Fruit fly (Drosophila melanogaster) whole organism, embryonic: ENCODE data around the gene CG9360.

Experiments
- Asciz ChIP-seq: fragments of 200-800 bp; sonication (Bioruptor generic); optimal IDR thresholded peaks from 2 replicates; lab custom pipeline; 2017; ENCODE audit warnings: missing biosample characterization, mild to moderate bottlenecking, missing genetic modification characterization, missing genetic modification reagents
- Atf6 ChIP-seq: fragments of 200-800 bp; sonication (Bioruptor generic); IDR thresholded peaks from 2 replicates; pipeline ENCODE4 v1.3.6; 2022; ENCODE audit warnings: missing biosample characterization, missing genetic modification characterization
- B-H2 ChIP-seq: fragments of 200-800 bp; sonication (Bioruptor generic); optimal IDR thresholded peaks from 2 replicates; lab custom pipeline; 2018; ENCODE audit warnings: missing biosample characterization, mild to moderate bottlenecking, missing genetic modification characterization
- CG10147 ChIP-seq: fragments of 200-800 bp; sonication (Bioruptor generic); optimal IDR thresholded peaks from 2 replicates; lab custom pipeline; 2019; ENCODE audit warnings: missing biosample characterization, mild to moderate bottlenecking, missing genetic modification characterization, moderate library complexity
- CG10979 ChIP-seq: fragments of 200-800 bp; sonication (Bioruptor generic); optimal IDR thresholded peaks from 2 replicates; lab custom pipeline; 2018; ENCODE audit warnings: missing biosample characterization, mild to moderate bottlenecking, missing genetic modification characterization, moderate library complexity
- CG12219 ChIP-seq: fragments of 200-800 bp; sonication (Bioruptor generic); optimal IDR thresholded peaks from 3 replicates; lab custom pipeline; 2018; ENCODE audit warnings: missing biosample characterization, mild to moderate bottlenecking, missing genetic modification characterization
- CG1233 ChIP-seq: fragments of 200-800 bp; sonication (Bioruptor generic); optimal IDR thresholded peaks from 4 replicates; lab custom pipeline; 2018; ENCODE audit warnings: missing biosample characterization, mild to moderate bottlenecking, missing genetic modification characterization
- CG12391 ChIP-seq: fragments of 200-800 bp; sonication (Bioruptor generic); optimal IDR thresholded peaks from 3 replicates; lab custom pipeline; 2018; ENCODE audit warnings: missing biosample characterization, mild to moderate bottlenecking, missing genetic modification characterization, moderate library complexity
- CG12942 ChIP-seq: fragments of 200-800 bp; sonication (Bioruptor generic); optimal IDR thresholded peaks from 3 replicates; lab custom pipeline; 2016; ENCODE audit warnings: missing biosample characterization, missing genetic modification characterization
- CG13775 ChIP-seq: fragments of 200-800 bp; sonication (Bioruptor generic); optimal IDR thresholded peaks from 3 replicates; lab custom pipeline; 2017; ENCODE audit warnings: missing biosample characterization, mild to moderate bottlenecking, missing genetic modification characterization
- CG14014 ChIP-seq: fragments of 200-800 bp; sonication (Bioruptor generic); IDR thresholded peaks from 2 replicates; pipeline ENCODE4 v1.3.6; 2022; ENCODE audit warnings: missing biosample characterization, missing genetic modification characterization
- CG14710 ChIP-seq: fragments of 200-800 bp; sonication (Bioruptor generic); optimal IDR thresholded peaks from 3 replicates; lab custom pipeline; 2019; ENCODE audit warnings: missing biosample characterization, mild to moderate bottlenecking, missing genetic modification characterization, moderate library complexity
- CG1529 ChIP-seq: fragments of 200-800 bp; sonication (Bioruptor generic); optimal IDR thresholded peaks from 3 replicates; lab custom pipeline; 2018; ENCODE audit warnings: missing biosample characterization, missing genetic modification characterization
- CG18011 ChIP-seq: fragments of 200-800 bp; sonication (Bioruptor generic); optimal IDR thresholded peaks from 2 replicates; lab custom pipeline; 2017; ENCODE audit warnings: missing biosample characterization, missing genetic modification characterization, mild to moderate bottlenecking, moderate library complexity, missing genotype
- CG18262 ChIP-seq: fragments of 200-800 bp; optimal IDR thresholded peaks from 3 replicates; lab custom pipeline; 2019; ENCODE audit warnings: missing biosample characterization, mild to moderate bottlenecking, missing genetic modification characterization, moderate library complexity
- CG18764 ChIP-seq: fragments of 200-800 bp; sonication (Bioruptor generic); optimal IDR thresholded peaks from 3 replicates; lab custom pipeline; 2016; ENCODE audit warnings: missing biosample characterization, missing genetic modification characterization
- CG2712 ChIP-seq: fragments of 200-800 bp; optimal IDR thresholded peaks from 3 replicates; lab custom pipeline; 2019; ENCODE audit warnings: missing biosample characterization, mild to moderate bottlenecking, missing genetic modification characterization, moderate library complexity
- CG31441 ChIP-seq: fragments of 200-800 bp; sonication (Bioruptor generic); IDR thresholded peaks from 2 replicates; pipeline ENCODE4 v1.3.6; 2022; ENCODE audit warnings: missing biosample characterization, missing genetic modification characterization
- CG34422 ChIP-seq: fragments of 200-800 bp; sonication (Bioruptor generic); IDR thresholded peaks from 3 replicates; pipeline ENCODE4 v1.3.6; 2022; ENCODE audit warnings: missing biosample characterization, missing genetic modification characterization
- CG4424 ChIP-seq: fragments of 200-800 bp; sonication (Bioruptor generic); optimal IDR thresholded peaks from 3 replicates; lab custom pipeline; 2016; ENCODE audit warnings: missing biosample characterization, missing genetic modification characterization
- CG7271 ChIP-seq: fragments of 200-800 bp; sonication (Bioruptor generic); optimal IDR thresholded peaks from 2 replicates; lab custom pipeline; 2018; ENCODE audit warnings: missing biosample characterization, mild to moderate bottlenecking, missing genetic modification characterization, moderate library complexity
- Camta ChIP-seq: fragments of 200-800 bp; sonication (Bioruptor generic); optimal IDR thresholded peaks from 2 replicates; lab custom pipeline; 2016; ENCODE audit warnings: missing biosample characterization, missing genetic modification characterization
- D ChIP-seq, 2 experiments: fragments of 200-800 bp in 1 of 2; fragments of >200 bp in 1 of 2; sonication (Bioruptor generic) in 1 of 2; optimal IDR thresholded peaks; 2 replicates in 1 of 2; 3 replicates in 1 of 2; lab custom pipeline; 2017; ENCODE audit warnings: mild to moderate bottlenecking in 1 of 2, missing biosample characterization in 1 of 2, missing genetic modification characterization in 1 of 2, missing genetic modification reagents in 1 of 2
- Dek ChIP-seq: fragments of 200-800 bp; sonication (Bioruptor generic); optimal IDR thresholded peaks from 3 replicates; lab custom pipeline; 2019; ENCODE audit warnings: missing biosample characterization, mild to moderate bottlenecking, missing genetic modification characterization, moderate library complexity
- Doc3 ChIP-seq: fragments of 200-800 bp; sonication (Bioruptor generic); IDR thresholded peaks from 3 replicates; pipeline ENCODE4 v1.3.6; 2022; ENCODE audit warnings: missing biosample characterization, missing genetic modification characterization; ENCODE audit not compliant: partially characterized antibody
- ERR ChIP-seq: fragments of 200-800 bp; sonication (Bioruptor generic); optimal IDR thresholded peaks from 2 replicates; lab custom pipeline; 2016; ENCODE audit warnings: missing biosample characterization, missing genetic modification characterization
- GATAe ChIP-seq: fragments of 200-800 bp; sonication (Bioruptor generic); conservative IDR thresholded peaks from 2 replicates; pipeline ENCODE4 v1.3.6; 2022; ENCODE audit warnings: missing biosample characterization, missing genetic modification characterization
- Hr3 ChIP-seq: fragments of 200-800 bp; sonication (Bioruptor generic); optimal IDR thresholded peaks from 3 replicates; lab custom pipeline; 2016; ENCODE audit warnings: missing biosample characterization, missing genetic modification characterization
- Hr78 ChIP-seq, 2 experiments: fragments of 200-800 bp in 1 of 2; fragments of >200 bp in 1 of 2; sonication (Bioruptor generic) in 1 of 2; optimal IDR thresholded peaks; 2 replicates each; lab custom pipeline; 2017 to 2019; ENCODE audit warnings: missing biosample characterization in 2 of 2, missing genetic modification characterization in 2 of 2, mild to moderate bottlenecking in 1 of 2, moderate library complexity in 1 of 2
- Hsf ChIP-seq: fragments of 200-800 bp; sonication (Bioruptor generic); optimal IDR thresholded peaks from 3 replicates; lab custom pipeline; 2016; ENCODE audit warnings: missing biosample characterization, missing genetic modification characterization
- Meics ChIP-seq: fragments of 200-800 bp; sonication (Bioruptor generic); optimal IDR thresholded peaks from 2 replicates; lab custom pipeline; 2017; ENCODE audit warnings: missing biosample characterization, mild to moderate bottlenecking, missing genetic modification characterization
- NC2β ChIP-seq: fragments of 200-800 bp; sonication (Bioruptor generic); optimal IDR thresholded peaks from 2 replicates; lab custom pipeline; 2016; ENCODE audit warnings: missing biosample characterization, missing genetic modification characterization
- PHDP ChIP-seq: fragments of 200-800 bp; sonication (Bioruptor generic); optimal IDR thresholded peaks from 3 replicates; lab custom pipeline; 2018; ENCODE audit warnings: missing biosample characterization, mild to moderate bottlenecking, missing genetic modification characterization, moderate library complexity
- Rx ChIP-seq: fragments of 200-800 bp; sonication (Bioruptor generic); IDR thresholded peaks from 2 replicates; pipeline ENCODE4 v1.3.6; 2022; ENCODE audit warnings: missing biosample characterization, missing genetic modification characterization
- Xrp1 ChIP-seq: fragments of 200-800 bp; sonication (Bioruptor generic); IDR thresholded peaks from 2 replicates; pipeline ENCODE4 v1.3.6; 2022; ENCODE audit warnings: missing biosample characterization, missing genetic modification characterization
- bab2 ChIP-seq: fragments of 200-800 bp; sonication (Bioruptor generic); optimal IDR thresholded peaks from 2 replicates; lab custom pipeline; 2016; ENCODE audit warnings: missing biosample characterization, missing genetic modification characterization
- ci ChIP-seq: fragments of 200-800 bp; sonication (Bioruptor generic); IDR thresholded peaks from 3 replicates; pipeline ENCODE4 v1.3.6; 2022; ENCODE audit warnings: missing biosample characterization, missing genetic modification characterization
- dan ChIP-seq: fragments of 200-800 bp; sonication (Bioruptor generic); IDR thresholded peaks from 2 replicates; pipeline ENCODE4 v1.3.6; 2022; ENCODE audit warnings: missing biosample characterization, missing genetic modification characterization
- dpn ChIP-seq, 2 experiments: fragments of 200-800 bp; sonication (Bioruptor generic); optimal IDR thresholded peaks; 3 replicates each; lab custom pipeline; 2016; ENCODE audit warnings: missing biosample characterization in 2 of 2, missing genetic modification characterization in 2 of 2
- gsb-n ChIP-seq: fragments of 200-800 bp; sonication (Bioruptor generic); optimal IDR thresholded peaks from 3 replicates; lab custom pipeline; 2018; ENCODE audit warnings: missing biosample characterization, mild to moderate bottlenecking, missing genetic modification characterization
- gt ChIP-seq: fragments of 200-800 bp; sonication (Bioruptor generic); IDR thresholded peaks from 2 replicates; pipeline ENCODE4 v1.3.6; 2022; ENCODE audit warnings: missing biosample characterization, missing genetic modification characterization
- ham ChIP-seq: fragments of 200-800 bp; sonication (Bioruptor generic); IDR thresholded peaks from 2 replicates; pipeline ENCODE4 v1.3.6; 2022; ENCODE audit warnings: missing biosample characterization, missing genetic modification characterization
- lbe ChIP-seq: fragments of 200-800 bp; sonication (Bioruptor generic); optimal IDR thresholded peaks from 2 replicates; lab custom pipeline; 2016; ENCODE audit warnings: missing biosample characterization, mild to moderate bottlenecking, missing genetic modification characterization
- otp ChIP-seq: fragments of 200-800 bp; sonication (Bioruptor generic); IDR thresholded peaks from 3 replicates; pipeline ENCODE4, ENCODE4 v1.3.6; 2022; ENCODE audit warnings: missing biosample characterization, missing genetic modification characterization
- phol ChIP-seq: fragments of 200-800 bp; sonication (Bioruptor generic); optimal IDR thresholded peaks from 3 replicates; lab custom pipeline; 2018; ENCODE audit warnings: missing biosample characterization, mild to moderate bottlenecking, missing genetic modification characterization, moderate library complexity
- pzg ChIP-seq: fragments of 200-800 bp; sonication (Bioruptor generic); optimal IDR thresholded peaks from 3 replicates; lab custom pipeline; 2018; ENCODE audit warnings: missing biosample characterization, mild to moderate bottlenecking, missing genetic modification characterization, moderate library complexity
- sob ChIP-seq: fragments of 200-800 bp; sonication (Bioruptor generic); IDR thresholded peaks from 2 replicates; pipeline ENCODE4 v1.3.6; 2022; ENCODE audit warnings: missing biosample characterization, missing genetic modification characterization
- vvl ChIP-seq: fragments of 200-800 bp; sonication (Bioruptor generic); IDR thresholded peaks from 2 replicates; pipeline ENCODE4 v1.3.6; 2022; ENCODE audit warnings: missing biosample characterization, missing genetic modification characterization
- z ChIP-seq: fragments of 200-800 bp; sonication (Bioruptor generic); IDR thresholded peaks from 3 replicates; pipeline ENCODE4 v1.3.6; 2022; ENCODE audit warnings: missing biosample characterization, missing genetic modification characterization

Gene CG9360

dm6 chrX:11775987-11776587 lies 11.7 kb upstream of the CG9360 start (continued):
- no peak for TF ChIP-seq Doc3 (GFP tag; lab: Robert Waterston, UW)
- TF ChIP-seq B-H2 (GFP tag; lab: Kevin White, UChicago), result no peak
- TF ChIP-seq CG10147 (GFP tag; lab: Kevin White, UChicago), result no peak
- peak; percentile 9 for TF ChIP-seq bab2 (GFP tag; lab: Kevin White, UChicago)
- no peak for TF ChIP-seq ham (GFP tag; lab: Robert Waterston, UW)
- peak; percentile 69; the same call in 2 of the 3 replicates for TF ChIP-seq ci (GFP tag; lab: Robert Waterston, UW)
- TF ChIP-seq vvl (GFP tag; lab: Robert Waterston, UW), result peak; percentile 58; the same call in 1 of the 2 replicates
- TF ChIP-seq CG2712 (tag; lab: Kevin White, UChicago), result peak; percentile 80
- peak; percentile 50 for TF ChIP-seq CG1529
- peak in 1 of 2 experiments; percentile 50 for TF ChIP-seq dpn (GFP tag; optimal IDR thresholded peaks at IDR 0.05; lab: Kevin White, UChicago)
- no peak; the same call in none of the 2 replicates for TF ChIP-seq Xrp1 (GFP tag; lab: Robert Waterston, UW)
- no peak for TF ChIP-seq Rx (GFP tag; lab: Robert Waterston, UW)
- peak; percentile 70 for TF ChIP-seq CG14710 (tag; lab: Kevin White, UChicago)
- TF ChIP-seq CG4424 (GFP tag; lab: Kevin White, UChicago), result peak; percentile 59
- peak; percentile 30; the same call in 1 of the 2 replicates for TF ChIP-seq dan (GFP tag; lab: Robert Waterston, UW)
- TF ChIP-seq CG7271, result no peak
- peak; percentile 82 for TF ChIP-seq CG10979 (tag; lab: Kevin White, UChicago)
- TF ChIP-seq CG13775, result peak; percentile 49
- TF ChIP-seq CG34422 (GFP tag; lab: Robert Waterston, UW), result peak; percentile 49; the same call in 1 of the 3 replicates
- no peak for TF ChIP-seq Atf6 (GFP tag; lab: Robert Waterston, UW)
- TF ChIP-seq Dek (tag; lab: Kevin White, UChicago), result no peak
- peak; percentile 65 for TF ChIP-seq phol (tag; lab: Kevin White, UChicago)
- TF ChIP-seq CG31441 (GFP tag; lab: Robert Waterston, UW), result peak; percentile 60
- TF ChIP-seq Asciz (GFP tag; lab: Kevin White, UChicago), result no peak
- TF ChIP-seq otp, result 0 out of 3 replicates have a peak, but pooled peaks have one; percentile 33
- TF ChIP-seq GATAe (GFP tag; lab: Robert Waterston, UW), result no peak
- peak; percentile 45; the same call in 1 of the 2 replicates for TF ChIP-seq sob (GFP tag; lab: Robert Waterston, UW)
- peak; percentile 41 for TF ChIP-seq gsb-n
- TF ChIP-seq D (optimal IDR thresholded peaks at IDR 0.05; lab: Kevin White, UChicago), result no peak
- TF ChIP-seq D (GFP tag; optimal IDR thresholded peaks at IDR 0.05; lab: Kevin White, UChicago), result peak; percentile 71
- peak; percentile 77 for TF ChIP-seq CG18262 (tag; lab: Kevin White, UChicago)
- peak; percentile 38 for TF ChIP-seq Hr3 (GFP tag; lab: Kevin White, UChicago)
- TF ChIP-seq NC2β (GFP tag; lab: Kevin White, UChicago), result peak; percentile 46
- peak; percentile 23 for TF ChIP-seq Meics (GFP tag; lab: Kevin White, UChicago)
- no peak for TF ChIP-seq ERR (GFP tag; lab: Kevin White, UChicago)
- peak; percentile 34 for TF ChIP-seq CG12219 (GFP tag; lab: Kevin White, UChicago)
- no peak for TF ChIP-seq Hr78 (GFP tag; optimal IDR thresholded peaks at IDR 0.05; lab: Kevin White, UChicago)
- TF ChIP-seq CG12942 (GFP tag; lab: Kevin White, UChicago), result peak; percentile 12
- TF ChIP-seq CG18011 (GFP tag; lab: Kevin White, UChicago), result no peak
- TF ChIP-seq lbe (GFP tag; lab: Kevin White, UChicago), result peak; percentile 69
- no peak for TF ChIP-seq pzg (GFP tag; lab: Kevin White, UChicago)
- no peak for TF ChIP-seq z
- peak; percentile 15 for TF ChIP-seq Camta (GFP tag; lab: Kevin White, UChicago)
- TF ChIP-seq Hsf (GFP tag; lab: Kevin White, UChicago), result peak; percentile 36
- TF ChIP-seq PHDP (tag; lab: Kevin White, UChicago), result no peak
- TF ChIP-seq CG12391 (tag; lab: Kevin White, UChicago), result peak; percentile 57
- 0 out of 2 replicates have a peak, but pooled peaks have one; percentile 21 for TF ChIP-seq gt (GFP tag; lab: Robert Waterston, UW)
- peak; percentile 18 for TF ChIP-seq CG18764 (GFP tag; lab: Kevin White, UChicago)
- TF ChIP-seq CG14014 (GFP tag; lab: Robert Waterston, UW), result no peak
- TF ChIP-seq CG1233, result peak; percentile 33
